Worm (Caenorhabditis elegans): Measurements from ENCODE around the gene gly-9.

ce11 chrIII:11234742-11235141 lies 55.6 kb downstream of the gly-9 start, which contains the start of gene Y47D3A.34:
- TF ChIP-seq fos-1 (tag; optimal IDR thresholded peaks at IDR 0.05) (no peak), jun-1 (tag; optimal IDR thresholded peaks at IDR 0.05) (no peak), mdl-1 (tag; optimal IDR thresholded peaks at IDR 0.05) (no peak), nfya-1 (tag; optimal IDR thresholded peaks at IDR 0.05; ENCODE audit: insufficient read depth) (no peak), lin-39 (tag; optimal IDR thresholded peaks at IDR 0.05) (no peak), nhr-11 (tag; optimal IDR thresholded peaks at IDR 0.05) (no peak), pha-4 (tag; optimal IDR thresholded peaks at IDR 0.05) (no peak)
